Fruit fly (Drosophila melanogaster): ENCODE data around the gene CG8010.

dm6 chrX:19241790-19242373 is 26.8 kb downstream of the CG8010 start, which contains the start of gene CG14196:
- TF ChIP-seq EcR (GFP tag; optimal IDR thresholded peaks at IDR 0.05) (no peak), CG8478 (optimal IDR thresholded peaks at IDR 0.05) (no peak), psq (optimal IDR thresholded peaks at IDR 0.05) (no peak), usp (GFP tag; optimal IDR thresholded peaks at IDR 0.05) (no peak)

Data from whole organism.